Worm (Caenorhabditis elegans) whole organism, L4/young adult: ENCODE results near the gene cky-1.

Experiments
- W03F9.2 ChIP-seq: fragments of 150-350 bp; optimal IDR thresholded peaks from 2 replicates; lab custom pipeline; 2014; ENCODE audit warnings: missing biosample characterization, missing genetic modification characterization
- dao-5 ChIP-seq: sonication (generic microtip); optimal IDR thresholded peaks from 2 replicates; lab custom pipeline; 2016; ENCODE audit warnings: missing genotype, missing genetic modification characterization, moderate library complexity, missing compliant biosample characterization
- him-1 ChIP-seq: sonication (generic microtip); optimal IDR thresholded peaks from 2 replicates; lab custom pipeline; 2016; ENCODE audit warnings: missing genotype, missing genetic modification reagents, missing genetic modification characterization, missing compliant biosample characterization

DNA sequence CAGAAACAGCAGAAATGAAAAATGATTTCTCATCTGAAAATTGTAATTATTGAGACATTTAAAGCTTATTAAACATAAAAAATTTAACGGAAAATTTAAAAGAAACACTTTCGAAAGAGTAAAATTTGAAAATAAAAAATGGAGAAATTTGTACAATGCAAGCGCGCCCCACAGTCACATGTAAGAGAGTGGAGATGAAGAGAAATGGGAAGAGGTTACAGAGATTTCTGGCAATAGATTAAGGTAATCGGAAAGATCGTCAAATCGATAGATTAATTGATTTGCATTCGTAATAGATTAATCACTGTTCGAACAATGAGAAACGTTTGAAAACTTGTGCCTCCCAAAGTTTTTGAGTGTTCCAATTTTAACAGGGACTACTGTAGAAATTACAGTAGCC lies 10.9 kb downstream of the cky-1 start, which contains the start of gene C15C8.4:
- TF ChIP-seq him-1 (tag; lab: Kevin White, UChicago) (no peak), W03F9.2 (tag; lab: Kevin White, UChicago) (no peak), dao-5 (tag; lab: Kevin White, UChicago) (no peak)
